Fruit fly (Drosophila melanogaster) whole organism: ENCODE results near the gene eIF2beta.

Experiments used
- CG8478 ChIP-seq: fragments of >200 bp; optimal IDR thresholded peaks from 2 replicates; lab custom pipeline; 2018; ENCODE audit warnings: inconsistent platforms
- Dll ChIP-seq: fragments of >200 bp; optimal IDR thresholded peaks from 2 replicates; lab custom pipeline; 2017
- EcR ChIP-seq, 2 experiments: fragments of >200 bp; optimal IDR thresholded peaks; 2 replicates each; lab custom pipeline; 2017; ENCODE audit warnings: missing biosample characterization in 2 of 2, missing genetic modification characterization in 2 of 2, missing genetic modification reagents in 2 of 2
- pan ChIP-seq: fragments of >200 bp; optimal IDR thresholded peaks from 2 replicates; lab custom pipeline; 2017
- psq ChIP-seq: fragments of >200 bp; optimal IDR thresholded peaks from 2 replicates; lab custom pipeline; 2017
- usp ChIP-seq: fragments of >200 bp; optimal IDR thresholded peaks from 2 replicates; lab custom pipeline; 2017; ENCODE audit warnings: missing biosample characterization, missing genetic modification characterization, mixed read lengths

Gene eIF2beta

DNA sequence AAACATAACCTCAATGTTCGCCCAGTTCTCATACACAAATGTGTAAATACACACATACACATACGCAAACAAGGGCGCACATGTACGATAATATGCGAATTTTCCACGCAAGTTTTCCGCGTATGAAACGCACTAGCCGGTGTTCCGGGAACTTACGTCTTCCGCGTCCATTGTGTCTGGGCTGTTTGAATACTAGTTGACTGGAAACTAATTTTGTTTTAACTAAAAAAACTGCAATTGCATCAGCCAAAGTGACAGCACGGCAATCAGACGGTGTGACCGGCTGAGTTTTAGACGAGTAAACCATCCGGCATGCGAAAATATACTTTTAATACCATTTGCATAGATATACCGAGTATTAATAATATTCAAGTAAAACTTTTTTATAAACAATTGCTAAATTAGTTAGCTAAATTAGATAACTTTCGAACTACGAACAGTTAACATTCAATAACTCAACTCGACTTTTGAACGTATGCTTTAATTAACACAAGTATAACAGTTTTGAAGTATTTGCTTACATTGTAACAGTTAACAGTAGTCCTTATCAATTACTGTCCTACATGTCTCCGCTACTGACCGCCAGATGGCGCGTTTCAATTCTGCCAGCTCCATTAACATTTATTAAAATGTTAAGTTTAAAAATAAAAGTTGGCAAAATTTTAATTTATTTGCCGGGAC, at the start of gene eIF2beta:
Gene eIF2beta (minus strand): TSS at position 299 of the 681 bp plus-strand sequence.
- TF ChIP-seq psq (no peak), pan (lab: Kevin White, UChicago) (no peak), usp (GFP tag; lab: Kevin White, UChicago) (no peak)

DNA sequence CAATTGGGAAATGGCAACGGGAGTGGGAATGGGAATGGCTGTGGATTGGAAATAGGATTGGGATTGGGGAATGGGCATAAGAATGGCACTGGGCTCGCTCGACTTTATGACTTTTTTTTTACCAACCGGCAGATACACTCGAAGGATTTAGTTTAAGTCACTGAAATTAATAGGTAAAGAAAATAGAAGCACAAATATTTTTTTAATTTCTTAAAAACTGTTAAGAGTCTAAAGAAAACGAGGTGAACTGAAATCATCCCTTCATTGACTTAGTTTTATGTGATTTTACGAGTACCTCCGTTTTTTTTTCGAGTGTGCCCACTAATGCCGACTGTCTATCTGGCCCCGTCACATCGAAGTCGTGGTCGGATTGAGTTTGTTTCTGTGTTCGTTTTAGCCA, 48.3 kb upstream of the eIF2beta start:
- TF ChIP-seq EcR (GFP tag; optimal IDR thresholded peaks at IDR 0.05; lab: Kevin White, UChicago) (no peak), pan (lab: Kevin White, UChicago) (no peak), Dll (no peak)

DNA sequence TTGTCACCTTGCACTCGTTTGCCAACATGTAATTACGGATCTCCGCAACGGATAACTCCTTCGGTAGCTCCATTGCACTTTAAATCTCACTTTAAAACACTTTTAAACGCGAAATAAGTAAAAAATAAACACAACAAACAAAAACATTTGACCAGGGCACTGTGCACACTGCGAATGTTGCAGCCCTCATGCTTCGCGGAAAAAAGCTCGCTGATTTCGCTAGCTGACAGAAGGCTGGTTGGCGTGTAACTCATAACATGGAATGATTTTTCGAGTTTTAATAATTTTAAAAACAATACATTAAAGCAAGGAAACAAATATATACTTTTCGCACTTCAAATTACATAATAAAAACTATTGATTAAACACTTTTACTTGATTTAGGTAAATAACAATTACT, 45.8 kb upstream of the eIF2beta start, which contains the start of gene sowah:
Gene sowah (minus strand): TSS at position 177 of the 400 bp plus-strand sequence.
- TF ChIP-seq CG8478 (lab: Kevin White, UChicago) (no peak), pan (lab: Kevin White, UChicago) (no peak), psq (no peak), EcR (GFP tag; optimal IDR thresholded peaks at IDR 0.05; lab: Kevin White, UChicago) (no peak), usp (GFP tag; lab: Kevin White, UChicago) (no peak), Dll (no peak)

DNA sequence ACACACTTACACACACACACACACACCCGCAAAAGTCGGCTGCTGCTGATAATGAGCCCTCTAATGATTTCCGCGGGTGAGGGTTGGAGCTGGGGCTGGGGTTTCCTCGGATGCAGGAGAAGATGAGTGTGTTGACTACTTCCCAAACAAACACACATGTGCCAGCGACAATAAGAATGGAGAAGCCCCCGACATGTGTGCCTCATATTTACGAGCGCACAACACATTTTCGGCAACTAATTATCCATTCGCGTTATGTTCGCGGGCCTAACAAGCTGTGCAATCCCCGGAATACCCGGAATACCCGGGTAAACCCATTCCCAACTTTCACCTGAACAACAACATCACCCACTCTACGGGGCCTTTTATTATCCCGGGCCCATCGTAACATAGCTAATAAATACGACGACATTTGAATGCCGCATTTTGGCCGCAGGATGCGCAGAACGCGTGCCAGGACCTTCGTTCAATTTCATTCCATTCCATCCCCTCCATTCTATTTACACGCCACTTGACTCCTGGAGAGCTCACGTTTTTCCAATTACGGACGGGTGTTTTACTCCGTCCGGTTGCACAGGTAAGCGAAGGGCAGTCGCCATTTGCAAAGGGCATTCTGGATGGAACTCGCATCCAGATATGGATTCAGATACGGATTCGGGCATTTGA, 39.7 kb upstream of the eIF2beta start:
- TF ChIP-seq Dll: no peak
- TF ChIP-seq CG8478 (lab: Kevin White, UChicago): no peak
- TF ChIP-seq EcR (GFP tag; optimal IDR thresholded peaks at IDR 0.05; lab: Kevin White, UChicago): no peak
- no peak for TF ChIP-seq pan (lab: Kevin White, UChicago)
- no peak for TF ChIP-seq usp (GFP tag; lab: Kevin White, UChicago)

DNA sequence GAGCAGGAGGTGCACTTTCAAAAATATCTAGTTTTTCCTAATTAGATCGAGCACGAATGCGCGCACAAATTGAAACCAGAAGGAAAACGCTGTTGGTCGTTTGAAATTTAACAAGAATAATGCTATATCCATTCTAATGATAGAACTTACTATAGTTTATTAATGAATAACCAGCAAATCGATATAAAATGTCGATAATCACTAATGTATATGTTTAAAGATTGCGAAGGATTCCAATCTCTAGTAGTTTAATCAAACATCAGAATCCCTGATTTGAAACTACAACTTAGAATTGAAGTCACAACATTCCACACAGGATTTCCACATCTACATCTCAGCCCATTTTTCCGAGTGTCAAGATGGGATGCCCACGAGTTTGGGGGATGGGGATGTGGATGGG, 38.9 kb upstream of the eIF2beta start:
- TF ChIP-seq pan (lab: Kevin White, UChicago): no peak
- no peak for TF ChIP-seq psq
- no peak for TF ChIP-seq usp (GFP tag; lab: Kevin White, UChicago)
- no peak for TF ChIP-seq Dll
- no peak for TF ChIP-seq EcR (GFP tag; optimal IDR thresholded peaks at IDR 0.05; lab: Kevin White, UChicago)
- TF ChIP-seq CG8478 (lab: Kevin White, UChicago): no peak

DNA sequence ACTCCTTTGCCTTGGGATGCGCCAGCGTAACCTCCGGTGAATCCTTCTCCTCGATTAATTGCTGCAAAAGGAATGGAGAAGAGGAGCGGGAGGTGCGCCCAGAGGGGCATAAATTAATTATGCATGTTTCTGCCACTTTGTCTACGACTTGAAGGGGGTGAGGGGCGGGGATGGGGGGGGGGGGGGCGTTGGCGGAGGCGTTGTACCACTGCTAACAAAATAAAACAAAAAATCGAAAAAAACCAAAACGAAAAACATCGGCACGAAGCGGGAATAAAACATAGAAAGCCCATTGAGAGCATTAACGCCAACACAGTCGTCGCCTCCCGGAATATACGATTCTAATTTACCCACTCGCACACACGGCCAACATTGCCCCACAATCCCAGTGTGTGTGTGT, 38.4 kb upstream of the eIF2beta start:
- TF ChIP-seq Dll (no peak), EcR (GFP tag; optimal IDR thresholded peaks at IDR 0.05; lab: Kevin White, UChicago) (no peak), pan (lab: Kevin White, UChicago) (no peak)

DNA sequence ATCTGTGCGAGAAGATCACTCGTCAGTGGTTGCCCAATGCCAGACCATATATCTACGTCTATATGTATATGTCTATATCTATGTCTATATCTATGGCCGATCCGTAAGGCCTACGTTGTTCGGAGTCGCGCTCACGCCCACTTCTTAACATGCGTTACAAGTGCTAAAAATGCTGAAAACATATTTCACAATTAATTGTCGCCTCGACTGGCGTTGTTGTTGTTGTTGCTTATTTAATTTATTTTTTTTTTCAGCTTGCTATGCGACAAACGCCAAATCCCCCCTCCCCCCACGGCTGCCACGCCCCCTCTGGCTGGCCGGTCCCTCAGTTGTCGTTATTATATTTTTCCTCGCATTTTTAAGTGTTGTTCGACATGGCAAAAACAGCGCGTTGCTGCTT, 37.8 kb upstream of the eIF2beta start:
- TF ChIP-seq EcR (GFP tag; optimal IDR thresholded peaks at IDR 0.05; lab: Kevin White, UChicago) (no peak), CG8478 (lab: Kevin White, UChicago) (no peak), usp (GFP tag; lab: Kevin White, UChicago) (no peak), psq (no peak), Dll (no peak), pan (lab: Kevin White, UChicago) (no peak)

DNA sequence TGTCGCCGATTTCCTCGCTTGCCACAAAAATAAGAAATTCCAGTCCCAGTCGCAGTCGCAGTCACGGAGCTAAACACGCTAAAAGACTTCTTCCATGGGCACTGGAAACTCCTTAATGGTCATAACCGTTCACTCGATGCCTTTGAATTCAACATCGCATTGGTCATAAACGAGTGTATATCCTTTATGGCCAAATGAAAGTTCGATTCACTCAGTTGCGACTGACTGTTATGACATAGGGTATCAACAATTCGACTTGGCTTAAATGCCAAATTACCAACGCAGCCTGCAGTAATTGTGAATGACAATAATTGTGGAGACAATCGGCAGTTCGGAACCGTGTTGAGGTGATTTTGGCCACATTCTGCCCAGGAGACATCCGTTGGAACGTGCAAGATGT, 32.7 kb upstream of the eIF2beta start:
- TF ChIP-seq pan (lab: Kevin White, UChicago): no peak
- TF ChIP-seq EcR (GFP tag; optimal IDR thresholded peaks at IDR 0.05; lab: Kevin White, UChicago): no peak
- no peak for TF ChIP-seq usp (GFP tag; lab: Kevin White, UChicago)
- no peak for TF ChIP-seq CG8478 (lab: Kevin White, UChicago)
- TF ChIP-seq psq: no peak
- no peak for TF ChIP-seq Dll

DNA sequence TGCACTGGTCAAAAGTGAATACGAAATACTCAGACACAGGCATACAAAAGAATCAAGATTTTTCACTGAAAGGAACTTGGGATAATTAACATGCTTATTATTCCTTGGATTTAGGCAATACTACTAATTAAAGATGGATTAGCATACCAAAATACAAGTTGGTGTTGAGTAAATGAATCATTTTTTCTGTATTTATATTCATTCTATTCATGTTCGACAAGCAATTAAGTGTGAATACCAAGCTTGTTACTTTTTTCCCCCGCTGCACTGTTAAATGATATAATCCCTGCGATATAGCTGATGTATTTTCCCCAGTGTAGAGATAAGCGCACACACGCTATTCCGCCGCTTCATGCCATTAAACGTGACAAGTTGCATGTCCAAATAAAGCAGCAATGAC, 31.2 kb upstream of the eIF2beta start:
- TF ChIP-seq pan (lab: Kevin White, UChicago): no peak
- no peak for TF ChIP-seq psq
- TF ChIP-seq EcR (GFP tag; optimal IDR thresholded peaks at IDR 0.05; lab: Kevin White, UChicago): no peak
- TF ChIP-seq usp (GFP tag; lab: Kevin White, UChicago): no peak
- TF ChIP-seq CG8478 (lab: Kevin White, UChicago): no peak
- TF ChIP-seq Dll: no peak

DNA sequence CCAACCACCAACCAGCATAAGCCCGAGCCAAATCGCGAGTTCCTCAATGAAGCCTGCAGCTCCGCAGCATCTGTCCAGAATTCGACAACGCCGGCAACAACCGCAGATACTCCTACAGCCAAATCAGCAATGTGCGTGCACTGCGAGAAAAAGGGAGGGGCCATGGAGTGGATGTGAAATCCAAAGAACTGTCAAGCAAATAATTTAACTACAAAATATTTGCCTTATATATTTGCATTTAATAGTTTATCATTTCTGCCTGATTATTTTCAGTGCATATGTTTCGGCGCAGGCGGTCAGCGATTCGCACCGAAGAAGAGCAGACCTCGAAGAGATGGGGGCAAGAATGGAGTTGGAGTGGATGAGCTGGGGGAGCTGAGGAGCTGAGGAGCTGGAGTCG, 25.1 kb upstream of the eIF2beta start:
- TF ChIP-seq psq: no peak

DNA sequence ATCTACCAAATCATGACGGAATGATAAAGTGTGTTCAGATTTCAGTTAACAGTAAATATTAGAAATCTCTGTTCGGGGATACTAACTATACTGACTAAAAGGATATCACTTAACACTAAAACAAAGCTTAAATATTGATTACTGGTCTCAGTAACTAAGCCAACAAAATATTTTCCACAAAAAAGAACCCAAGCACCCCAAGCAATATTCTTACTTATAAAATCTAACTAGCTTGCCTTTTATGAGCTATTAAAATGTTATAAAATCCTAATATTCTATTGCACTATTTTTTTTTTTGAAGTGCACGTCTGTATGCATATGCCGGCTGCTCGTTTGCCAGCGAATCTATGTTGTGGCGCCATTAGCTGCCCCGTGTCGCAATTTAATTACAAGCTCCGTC, 22.9 kb upstream of the eIF2beta start:
- TF ChIP-seq usp (GFP tag; lab: Kevin White, UChicago) (no peak), psq (no peak)

DNA sequence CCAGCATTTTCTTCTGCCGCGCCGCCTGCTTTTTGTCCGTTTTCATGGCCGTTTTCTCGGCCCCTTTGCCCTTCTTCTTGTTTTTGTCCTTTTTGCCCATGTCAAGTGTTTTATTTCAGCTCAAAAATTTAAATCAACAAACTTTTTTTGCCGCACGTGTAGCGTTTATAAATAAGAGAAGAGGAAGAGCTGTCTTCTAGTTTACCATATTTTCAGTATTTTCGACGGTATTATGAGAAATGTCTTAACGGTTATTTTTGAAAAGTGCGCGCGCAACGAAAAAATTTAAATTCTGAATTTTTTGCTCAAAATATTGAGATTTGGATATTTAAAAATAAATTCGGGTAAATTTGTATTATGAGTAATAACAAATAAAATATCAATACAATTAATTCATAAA, 10.6 kb upstream of the eIF2beta start, which contains the start of gene CG4069:
Gene CG4069 (minus strand): TSS at position 193 of the 400 bp plus-strand sequence.
- TF ChIP-seq psq (no peak), Dll (no peak), usp (GFP tag; lab: Kevin White, UChicago) (no peak), pan (lab: Kevin White, UChicago) (no peak), CG8478 (lab: Kevin White, UChicago) (no peak), EcR (GFP tag; optimal IDR thresholded peaks at IDR 0.05; lab: Kevin White, UChicago) (no peak)

DNA sequence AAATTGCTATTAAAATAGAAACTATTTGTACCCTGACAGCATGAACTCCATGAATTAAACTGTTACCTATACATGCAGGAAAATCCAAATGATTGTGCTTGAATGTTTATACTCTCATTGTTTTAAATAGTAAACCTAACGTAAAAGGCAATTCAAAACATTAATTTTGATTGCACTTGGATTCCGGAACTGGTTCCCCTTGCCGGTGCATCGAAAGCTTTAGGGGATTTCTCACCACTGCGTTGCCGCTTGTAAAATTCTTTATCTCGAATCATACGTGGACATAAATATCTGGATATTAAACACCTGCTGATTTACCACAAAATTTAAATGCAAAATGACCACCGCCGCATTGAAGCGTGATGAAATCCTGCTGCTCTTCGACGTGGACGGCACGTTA, 7.8 kb upstream of the eIF2beta start, which contains the start of gene Pmm2:
Gene Pmm2 (plus strand): TSS at position 273 of the 400 bp plus-strand sequence.
- no peak for TF ChIP-seq EcR (GFP tag; optimal IDR thresholded peaks at IDR 0.05; lab: Kevin White, UChicago)
- TF ChIP-seq psq: no peak
- TF ChIP-seq usp (GFP tag; lab: Kevin White, UChicago): no peak
- no peak for TF ChIP-seq CG8478 (lab: Kevin White, UChicago)
- TF ChIP-seq pan (lab: Kevin White, UChicago): no peak
- no peak for TF ChIP-seq Dll
